Worm (Caenorhabditis elegans) whole organism, L4/young adult: Measurements from ENCODE around the gene svh-5.

ENCODE experiments used
- W03F9.2 ChIP-seq: fragments of 150-350 bp; optimal IDR thresholded peaks from 2 replicates; lab custom pipeline; 2014; ENCODE audit warnings: missing biosample characterization, missing genetic modification characterization
- dao-5 ChIP-seq: sonication (generic microtip); optimal IDR thresholded peaks from 2 replicates; lab custom pipeline; 2016; ENCODE audit warnings: missing genotype, missing genetic modification characterization, moderate library complexity, missing compliant biosample characterization

DNA sequence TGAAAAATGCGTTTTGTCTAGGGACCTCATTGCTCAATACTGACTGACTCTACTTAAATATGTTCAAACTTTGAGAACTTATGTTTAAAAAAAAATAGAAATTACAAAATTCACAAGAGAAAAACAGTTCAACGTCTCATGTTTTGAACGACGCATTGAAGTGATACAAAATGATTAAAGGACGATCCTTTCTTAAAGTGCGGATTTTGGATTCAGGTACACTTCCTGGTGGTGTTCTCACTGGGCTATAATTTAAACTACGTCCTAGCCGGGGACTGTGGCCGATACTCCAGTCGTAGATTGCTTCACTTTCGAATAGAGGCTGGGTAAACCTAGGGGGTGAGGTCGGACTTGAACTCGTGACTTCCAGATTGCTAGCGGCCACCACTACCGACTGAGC lies 42.0 kb downstream of the svh-5 start:
- TF ChIP-seq W03F9.2 (tag; lab: Kevin White, UChicago) (no peak), dao-5 (tag; lab: Kevin White, UChicago) (no peak)
